Worm (Caenorhabditis elegans) whole organism, mixed stage, embryonic: ENCODE data around the gene nspc-7.

Source experiments
- blmp-1 ChIP-seq: fragments of 150-350 bp; optimal IDR thresholded peaks from 2 replicates; lab custom pipeline; 2014; ENCODE audit warnings: missing biosample characterization, missing genetic modification characterization
- ceh-39 ChIP-seq: fragments of 150-350 bp; optimal IDR thresholded peaks from 2 replicates; lab custom pipeline; 2014; ENCODE audit warnings: missing biosample characterization, missing genetic modification characterization
- ces-1 ChIP-seq: fragments of 150-350 bp; optimal IDR thresholded peaks from 2 replicates; lab custom pipeline; 2014; ENCODE audit warnings: missing biosample characterization, missing genetic modification reagents, missing genetic modification characterization
- cnd-1 ChIP-seq: fragments of 200-800 bp; sonication (Bioruptor generic); optimal IDR thresholded peaks from 2 replicates; lab custom pipeline; 2018; ENCODE audit warnings: mild to moderate bottlenecking, missing genetic modification characterization, missing compliant biosample characterization
- elt-3 ChIP-seq: fragments of 150-350 bp; optimal IDR thresholded peaks from 2 replicates; lab custom pipeline; 2014; ENCODE audit warnings: missing biosample characterization, missing genetic modification characterization
- lin-13 ChIP-seq: fragments of 150-350 bp; optimal IDR thresholded peaks from 2 replicates; lab custom pipeline; 2014; ENCODE audit warnings: missing biosample characterization, missing genetic modification characterization
- mep-1 ChIP-seq: fragments of 150-350 bp; optimal IDR thresholded peaks from 2 replicates; lab custom pipeline; 2017; ENCODE audit warnings: missing biosample characterization, missing genetic modification reagents, missing genetic modification characterization, inconsistent platforms
- nhr-237 ChIP-seq: fragments of 150-350 bp; optimal IDR thresholded peaks from 2 replicates; lab custom pipeline; 2014; ENCODE audit warnings: missing biosample characterization, missing genetic modification characterization
- nhr-28 ChIP-seq: fragments of 150-350 bp; optimal IDR thresholded peaks from 2 replicates; lab custom pipeline; 2014; ENCODE audit warnings: missing biosample characterization, missing genetic modification characterization
- nhr-76 ChIP-seq: sonication (generic microtip); optimal IDR thresholded peaks from 2 replicates; lab custom pipeline; 2017; ENCODE audit warnings: missing biosample characterization, missing genetic modification characterization
- pha-4 ChIP-seq: fragments of 150-350 bp; optimal IDR thresholded peaks from 2 replicates; lab custom pipeline; 2018; ENCODE audit warnings: missing biosample characterization, missing genetic modification reagents, missing genetic modification characterization
- snpc-4 ChIP-seq: fragments of 150-350 bp; optimal IDR thresholded peaks from 2 replicates; lab custom pipeline; 2014; ENCODE audit warnings: missing biosample characterization, missing genetic modification characterization
- zip-8 ChIP-seq: fragments of 150-350 bp; optimal IDR thresholded peaks from 2 replicates; lab custom pipeline; 2014; ENCODE audit warnings: missing biosample characterization, missing genetic modification characterization
- ztf-11 ChIP-seq: fragments of 150-350 bp; optimal IDR thresholded peaks from 2 replicates; lab custom pipeline; 2014; ENCODE audit warnings: missing biosample characterization, missing genetic modification characterization

- TF ChIP-seq ces-1 (GFP tag; lab: Kevin White, UChicago): no peak
- no peak for TF ChIP-seq pha-4 (tag; lab: Kevin White, UChicago)
- no peak for TF ChIP-seq ztf-11
- no peak for TF ChIP-seq elt-3 (tag; lab: Kevin White, UChicago)
- TF ChIP-seq snpc-4 (tag; lab: Kevin White, UChicago): no peak
- TF ChIP-seq zip-8 (tag; lab: Kevin White, UChicago): no peak
- no peak for TF ChIP-seq mep-1
- TF ChIP-seq lin-13 (tag; lab: Kevin White, UChicago): no peak
- no peak for TF ChIP-seq blmp-1 (tag; lab: Kevin White, UChicago)
- no peak for TF ChIP-seq ceh-39 (tag; lab: Kevin White, UChicago)
- TF ChIP-seq nhr-237 (tag; lab: Kevin White, UChicago): no peak
- TF ChIP-seq nhr-28 (tag; lab: Kevin White, UChicago): no peak
- no peak for TF ChIP-seq nhr-76
- no peak for TF ChIP-seq cnd-1
Measured at ce11 chrX:8581447-8581846, 39.8 kb downstream of the nspc-7 start, which contains the start of gene F18E9.8.
